Worm (Caenorhabditis elegans) whole organism, L2 larva: Measurements from ENCODE around the gene acds-10.
A peak's percentile ranks its signal among the peaks of the same experiment; 100 is the strongest.
"Not testable (repeated sequence)": the region's sequence is repeated elsewhere in the genome, so short reads cannot be mapped to it uniquely, and the experiment has no call there.

Source experiments
- C34F6.9 ChIP-seq: fragments of 150-350 bp; optimal IDR thresholded peaks from 2 replicates; lab custom pipeline; 2014; ENCODE audit warnings: missing biosample characterization, missing genetic modification characterization
- F13H6.1 ChIP-seq: sonication (generic microtip); optimal IDR thresholded peaks from 2 replicates; lab custom pipeline; 2016; ENCODE audit warnings: missing genetic modification characterization, missing compliant biosample characterization
- R02D3.7 ChIP-seq: fragments of 150-350 bp; optimal IDR thresholded peaks from 2 replicates; lab custom pipeline; 2014; ENCODE audit warnings: missing biosample characterization, missing genetic modification characterization
- Y55F3AM.14 ChIP-seq: fragments of 200-800 bp; sonication (Bioruptor generic); optimal IDR thresholded peaks from 2 replicates; lab custom pipeline; 2018; ENCODE audit warnings: mild to moderate bottlenecking, missing genetic modification characterization, missing compliant biosample characterization
- ZK546.5 ChIP-seq: sonication (generic microtip); optimal IDR thresholded peaks from 2 replicates; lab custom pipeline; 2017; ENCODE audit warnings: missing biosample characterization, missing genetic modification characterization
- alr-1 ChIP-seq: fragments of 150-350 bp; optimal IDR thresholded peaks from 2 replicates; lab custom pipeline; 2014; ENCODE audit warnings: missing biosample characterization, missing genetic modification characterization
- aly-2 ChIP-seq: fragments of 150-350 bp; optimal IDR thresholded peaks from 2 replicates; lab custom pipeline; 2014; ENCODE audit warnings: missing biosample characterization, missing genetic modification characterization
- ama-1 ChIP-seq: fragments of 150-350 bp; optimal IDR thresholded peaks from 2 replicates; lab custom pipeline; 2018; ENCODE audit warnings: inconsistent platforms
- blmp-1 ChIP-seq: sonication (generic microtip); optimal IDR thresholded peaks from 2 replicates; lab custom pipeline; 2017; ENCODE audit warnings: missing genetic modification characterization, mild to moderate bottlenecking, missing compliant biosample characterization, antibody characterized with exemption, moderate library complexity; ENCODE audit not compliant: insufficient read depth
- ceh-16 ChIP-seq: fragments of 150-350 bp; optimal IDR thresholded peaks from 2 replicates; lab custom pipeline; 2014; ENCODE audit warnings: missing biosample characterization, missing genetic modification characterization
- ceh-82 ChIP-seq: fragments of 150-350 bp; optimal IDR thresholded peaks from 2 replicates; lab custom pipeline; 2014; ENCODE audit warnings: missing biosample characterization, missing genetic modification characterization
- crh-2 ChIP-seq: sonication (generic microtip); optimal IDR thresholded peaks from 2 replicates; lab custom pipeline; 2017; ENCODE audit warnings: missing biosample characterization, missing genetic modification characterization
- dmd-4 ChIP-seq: sonication (generic microtip); optimal IDR thresholded peaks from 2 replicates; lab custom pipeline; 2017; ENCODE audit warnings: missing biosample characterization, missing genetic modification characterization
- egl-27 ChIP-seq: sonication (generic microtip); optimal IDR thresholded peaks from 3 replicates; lab custom pipeline; 2017; ENCODE audit warnings: missing biosample characterization, missing genetic modification reagents, missing genetic modification characterization
- elt-1 ChIP-seq: fragments of 150-350 bp; optimal IDR thresholded peaks from 2 replicates; lab custom pipeline; 2014; ENCODE audit warnings: missing biosample characterization, missing genetic modification characterization
- gmeb-1 ChIP-seq: fragments of 150-350 bp; optimal IDR thresholded peaks from 2 replicates; lab custom pipeline; 2014; ENCODE audit warnings: missing biosample characterization, missing genetic modification characterization
- lin-11 ChIP-seq: fragments of 150-350 bp; sonication (generic microtip); optimal IDR thresholded peaks from 2 replicates; lab custom pipeline; 2014; ENCODE audit warnings: missing biosample characterization, missing genetic modification characterization, inconsistent platforms, mixed read lengths
- lin-13 ChIP-seq: fragments of 150-350 bp; optimal IDR thresholded peaks from 2 replicates; lab custom pipeline; 2014; ENCODE audit warnings: missing biosample characterization, missing genetic modification reagents, missing genetic modification characterization
- lin-39 ChIP-seq: fragments of 150-350 bp; optimal IDR thresholded peaks from 2 replicates; lab custom pipeline; 2014; ENCODE audit warnings: missing biosample characterization, missing genetic modification reagents, missing genetic modification characterization
- mab-5 ChIP-seq: fragments of 150-350 bp; optimal IDR thresholded peaks from 2 replicates; lab custom pipeline; 2014; ENCODE audit warnings: missing biosample characterization, missing genetic modification characterization
- mbf-1 ChIP-seq: sonication (generic microtip); optimal IDR thresholded peaks from 2 replicates; lab custom pipeline; 2017; ENCODE audit warnings: missing biosample characterization, missing genetic modification characterization
- nhr-10 ChIP-seq: sonication (generic microtip); optimal IDR thresholded peaks from 2 replicates; lab custom pipeline; 2017; ENCODE audit warnings: missing biosample characterization, missing genetic modification characterization
- nhr-11 ChIP-seq: fragments of 150-350 bp; optimal IDR thresholded peaks from 2 replicates; lab custom pipeline; 2014; ENCODE audit warnings: missing biosample characterization, missing genetic modification characterization
- nhr-12 ChIP-seq: fragments of 150-350 bp; optimal IDR thresholded peaks from 2 replicates; lab custom pipeline; 2014; ENCODE audit warnings: missing biosample characterization, missing genetic modification characterization
- nhr-129 ChIP-seq: fragments of 150-350 bp; optimal IDR thresholded peaks from 2 replicates; lab custom pipeline; 2014; ENCODE audit warnings: missing biosample characterization, missing genetic modification characterization
- nhr-21 ChIP-seq: fragments of 150-350 bp; optimal IDR thresholded peaks from 2 replicates; lab custom pipeline; 2014; ENCODE audit warnings: missing biosample characterization, missing genetic modification characterization
- nhr-23 ChIP-seq: fragments of 150-350 bp; optimal IDR thresholded peaks from 2 replicates; lab custom pipeline; 2014; ENCODE audit warnings: missing biosample characterization, missing genetic modification reagents, missing genetic modification characterization
- nhr-237 ChIP-seq: fragments of 150-350 bp; optimal IDR thresholded peaks from 2 replicates; lab custom pipeline; 2014; ENCODE audit warnings: missing biosample characterization, missing genetic modification characterization
- nhr-6 ChIP-seq: fragments of 150-350 bp; optimal IDR thresholded peaks from 2 replicates; lab custom pipeline; 2014; ENCODE audit warnings: missing biosample characterization, missing genetic modification characterization
- nhr-77 ChIP-seq: fragments of 150-350 bp; optimal IDR thresholded peaks from 2 replicates; lab custom pipeline; 2014; ENCODE audit warnings: missing biosample characterization, missing genetic modification characterization
- peb-1 ChIP-seq: fragments of 150-350 bp; optimal IDR thresholded peaks from 2 replicates; lab custom pipeline; 2014; ENCODE audit warnings: missing biosample characterization, missing genetic modification characterization
- sem-4 ChIP-seq: fragments of 150-350 bp; optimal IDR thresholded peaks from 2 replicates; lab custom pipeline; 2014; ENCODE audit warnings: missing biosample characterization, missing genetic modification reagents, missing genetic modification characterization
- sma-3 ChIP-seq: sonication (generic microtip); optimal IDR thresholded peaks from 2 replicates; lab custom pipeline; 2016; ENCODE audit warnings: missing genetic modification reagents, missing genetic modification characterization, missing compliant biosample characterization
- sma-9 ChIP-seq, 2 experiments: fragments of 150-350 bp in 1 of 2; sonication (generic microtip) in 1 of 2; optimal IDR thresholded peaks; 2 replicates each; lab custom pipeline; 2014 to 2016; ENCODE audit warnings: missing genetic modification characterization in 2 of 2, mild to moderate bottlenecking in 1 of 2, missing biosample characterization in 1 of 2, missing compliant biosample characterization in 1 of 2, missing genetic modification reagents in 1 of 2, moderate library complexity in 1 of 2
- snpc-4 ChIP-seq: fragments of 150-350 bp; optimal IDR thresholded peaks from 2 replicates; lab custom pipeline; 2014; ENCODE audit warnings: missing biosample characterization, missing genetic modification characterization
- unc-39 ChIP-seq: fragments of 150-350 bp; optimal IDR thresholded peaks from 2 replicates; lab custom pipeline; 2014; ENCODE audit warnings: missing biosample characterization, missing genetic modification characterization
- unc-55 ChIP-seq: fragments of 150-350 bp; sonication (generic microtip); optimal IDR thresholded peaks from 3 replicates; lab custom pipeline; 2014; ENCODE audit warnings: missing biosample characterization, missing genetic modification reagents, missing genetic modification characterization
- unc-62 ChIP-seq: fragments of 150-350 bp; optimal IDR thresholded peaks from 2 replicates; lab custom pipeline; 2014; ENCODE audit warnings: missing biosample characterization, missing genetic modification reagents, missing genetic modification characterization
- zag-1 ChIP-seq: fragments of 150-350 bp; optimal IDR thresholded peaks from 2 replicates; lab custom pipeline; 2014; ENCODE audit warnings: missing biosample characterization, missing genetic modification characterization
- ztf-1 ChIP-seq: fragments of 200-800 bp; sonication (Bioruptor generic); conservative IDR thresholded peaks from 2 replicates; pipeline ENCODE4 v1.3.6; 2022; ENCODE audit warnings: missing genetic modification characterization, missing compliant biosample characterization
- ztf-11 ChIP-seq: sonication (generic microtip); optimal IDR thresholded peaks from 2 replicates; lab custom pipeline; 2017; ENCODE audit warnings: missing biosample characterization, missing genetic modification characterization
- ztf-4 ChIP-seq: fragments of 150-350 bp; optimal IDR thresholded peaks from 2 replicates; lab custom pipeline; 2014; ENCODE audit warnings: missing biosample characterization, missing genetic modification characterization

Gene acds-10

DNA sequence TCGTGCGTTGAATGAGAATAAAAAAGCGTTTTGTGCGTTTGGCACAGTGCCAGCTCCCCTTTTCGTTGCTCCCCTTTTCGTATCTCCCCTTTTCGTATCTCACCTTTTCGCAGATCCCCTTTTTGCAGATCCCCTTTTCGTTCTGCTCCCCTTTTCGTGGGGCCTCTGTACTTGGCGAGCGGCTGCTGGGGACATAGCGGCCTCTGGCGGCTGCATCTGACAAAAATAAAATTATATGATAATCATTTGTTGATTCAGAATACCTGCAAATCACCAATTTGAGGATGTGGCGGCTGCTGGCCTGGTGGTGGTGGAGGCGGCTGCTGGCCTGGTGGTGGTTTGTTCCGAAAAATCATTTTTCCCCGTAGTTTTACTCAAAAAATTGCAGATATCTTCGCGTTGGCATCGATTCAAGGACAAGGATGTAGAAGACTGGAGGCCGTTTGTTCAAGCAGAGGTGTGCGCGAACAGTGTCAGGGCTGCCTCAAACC, 7.6 kb downstream of the acds-10 start, which contains the start of gene K09H11.11:
Gene K09H11.11, minus strand, starts transcription at position 51 of the 491 bp plus-strand sequence.
- TF ChIP-seq nhr-6 (tag; lab: Kevin White, UChicago); crh-2 (tag; lab: Kevin White, UChicago); lin-13: not testable (repeated sequence)
- TF ChIP-seq, all 48 proteins: peak for 0; not testable (repeated sequence) for 48

DNA sequence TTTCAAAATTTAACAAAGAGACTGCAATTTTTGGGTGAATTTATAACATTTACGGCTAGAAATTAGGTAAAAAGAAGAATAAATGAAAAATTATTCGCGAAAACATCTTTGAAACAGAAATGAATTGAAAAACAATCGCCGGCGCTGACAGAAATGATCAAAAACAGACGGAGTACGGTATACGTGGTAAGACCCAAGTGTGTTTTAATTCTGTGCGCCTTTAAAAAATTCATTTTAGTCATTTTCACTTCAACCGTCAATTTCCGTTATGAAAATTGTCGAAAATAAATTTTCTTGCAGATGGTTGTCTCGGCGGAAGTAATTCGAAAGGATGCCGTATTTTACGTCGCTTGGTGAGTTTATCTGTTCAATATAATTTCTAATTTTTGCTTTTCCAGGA, 8.6 kb downstream of the acds-10 start, which contains the start of gene C53A3.3:
Gene C53A3.3, plus strand, starts transcription at position 301 of the 400 bp plus-strand sequence.
- no peak for TF ChIP-seq nhr-6 (tag; lab: Kevin White, UChicago)
- TF ChIP-seq ama-1 (lab: Kevin White, UChicago): no peak
- no peak for TF ChIP-seq nhr-23
- TF ChIP-seq nhr-21 (tag; lab: Kevin White, UChicago): no peak
- no peak for TF ChIP-seq nhr-10
- no peak for TF ChIP-seq nhr-12 (tag; lab: Kevin White, UChicago)
- no peak for TF ChIP-seq sma-3 (GFP tag; lab: Kevin White, UChicago)
- TF ChIP-seq elt-1: no peak
- TF ChIP-seq snpc-4: no peak
- TF ChIP-seq mab-5 (tag; lab: Kevin White, UChicago): no peak
- no peak for TF ChIP-seq dmd-4 (tag; lab: Kevin White, UChicago)
- no peak for TF ChIP-seq R02D3.7 (tag; lab: Kevin White, UChicago)
- TF ChIP-seq lin-13: no peak
- TF ChIP-seq gmeb-1 (tag; lab: Kevin White, UChicago): no peak
- TF ChIP-seq peb-1 (tag; lab: Kevin White, UChicago): no peak

DNA sequence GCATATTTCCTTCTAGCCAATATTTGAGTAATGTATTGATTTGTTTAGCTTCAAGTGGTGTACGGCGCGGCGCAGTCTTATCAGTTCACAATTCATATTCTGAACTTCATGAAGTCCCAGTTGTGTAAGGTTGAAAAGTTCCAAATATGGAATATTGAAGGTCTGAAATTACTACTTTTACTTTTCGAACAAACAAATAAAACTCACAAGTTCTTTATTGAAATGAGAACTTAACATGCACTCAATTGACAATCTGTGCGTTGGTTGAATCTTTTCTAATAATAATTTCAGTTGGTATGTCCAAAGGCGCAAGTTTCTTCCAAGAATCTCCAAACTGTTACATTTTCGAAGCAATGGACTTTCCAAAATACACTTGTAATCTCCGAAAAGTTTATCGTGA, 11.2 kb downstream of the acds-10 start, which contains the start of gene C53A3.4:
Gene C53A3.4, minus strand, starts transcription at position 101 of the 400 bp plus-strand sequence.
- TF ChIP-seq C34F6.9 (tag; lab: Kevin White, UChicago) (no peak), crh-2 (tag; lab: Kevin White, UChicago) (no peak), ztf-4 (no peak), unc-62 (no peak), zag-1 (tag; lab: Kevin White, UChicago) (no peak), aly-2 (tag; lab: Kevin White, UChicago) (no peak), sem-4 (no peak), sma-3 (GFP tag; lab: Kevin White, UChicago) (no peak), elt-1 (no peak), blmp-1 (tag; lab: Kevin White, UChicago) (no peak), nhr-10 (no peak), mbf-1 (tag; lab: Kevin White, UChicago) (no peak), nhr-129 (tag; lab: Kevin White, UChicago) (no peak), nhr-23 (no peak), lin-13 (no peak), unc-39 (tag; lab: Kevin White, UChicago) (no peak), ceh-16 (no peak), lin-11 (tag; lab: Kevin White, UChicago) (no peak), dmd-4 (tag; lab: Kevin White, UChicago) (no peak), lin-39 (tag; lab: Kevin White, UChicago) (no peak)
- TF ChIP-seq, all 48 proteins: peak for 0

DNA sequence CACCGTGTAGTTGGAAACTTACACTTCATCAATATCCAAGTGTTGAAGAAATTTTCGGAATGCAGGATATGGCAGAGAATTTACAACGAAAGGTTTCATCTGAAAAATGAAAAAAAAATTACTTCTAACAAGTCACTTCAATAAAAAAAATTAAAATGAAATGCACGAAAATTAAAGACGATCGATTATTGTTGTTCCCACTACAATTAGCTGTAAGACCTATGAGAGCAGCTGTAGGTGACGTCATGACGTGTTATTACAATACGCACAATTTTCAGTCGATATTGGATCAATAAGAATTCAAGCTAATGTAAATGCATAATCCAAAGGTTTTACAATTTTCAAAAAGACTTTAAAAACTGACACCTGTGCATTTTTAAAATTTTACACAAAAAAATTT, 12.5 kb downstream of the acds-10 start, which contains the start of gene C53A3.1:
Gene C53A3.1, minus strand, starts transcription at position 101 of the 400 bp plus-strand sequence.
- no peak for TF ChIP-seq sma-9 (GFP tag; optimal IDR thresholded peaks at IDR 0.05; lab: Kevin White, UChicago)
- TF ChIP-seq sma-9 (tag; optimal IDR thresholded peaks at IDR 0.05; lab: Kevin White, UChicago): no peak

DNA sequence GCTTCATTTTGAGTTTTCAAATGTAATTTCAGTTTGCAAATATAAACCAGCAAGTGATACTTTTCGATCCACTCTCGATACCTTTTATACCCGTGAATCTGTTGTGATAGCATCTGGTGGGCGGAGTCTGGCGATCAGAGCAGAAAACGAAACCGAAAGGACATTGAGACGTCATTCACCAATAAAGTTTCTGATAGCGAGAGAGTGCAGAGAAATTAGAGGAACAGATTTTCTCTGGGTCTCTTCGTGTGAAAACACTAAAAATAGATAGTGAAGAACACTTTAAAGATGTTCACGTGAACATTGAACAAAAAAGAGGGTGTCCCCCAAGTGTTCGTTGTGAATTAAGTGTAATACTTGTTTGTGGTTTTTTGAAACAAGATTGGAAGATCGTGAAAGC, 16.2 kb downstream of the acds-10 start, which contains the start of gene pgph-3:
Gene pgph-3, minus strand, starts transcription at position 60 of the 400 bp plus-strand sequence.
- TF ChIP-seq ceh-16: no peak
- TF ChIP-seq zag-1 (tag; lab: Kevin White, UChicago): no peak
- peak; percentile 96 for TF ChIP-seq sma-9 (GFP tag; optimal IDR thresholded peaks at IDR 0.05; lab: Kevin White, UChicago)
- TF ChIP-seq sma-9 (tag; optimal IDR thresholded peaks at IDR 0.05; lab: Kevin White, UChicago): no peak
- TF ChIP-seq mbf-1 (tag; lab: Kevin White, UChicago): no peak
- no peak for TF ChIP-seq ceh-82
- TF ChIP-seq lin-39 (tag; lab: Kevin White, UChicago): no peak
- TF ChIP-seq ama-1 (lab: Kevin White, UChicago): no peak
- no peak for TF ChIP-seq unc-62
- TF ChIP-seq alr-1 (tag; lab: Kevin White, UChicago): no peak
- TF ChIP-seq ztf-11 (tag; lab: Kevin White, UChicago): no peak
- no peak for TF ChIP-seq Y55F3AM.14 (GFP tag; lab: Kevin White, UChicago)
- TF ChIP-seq nhr-237 (tag; lab: Kevin White, UChicago): no peak
- no peak for TF ChIP-seq lin-11 (tag; lab: Kevin White, UChicago)
- no peak for TF ChIP-seq ztf-1
- TF ChIP-seq nhr-10: no peak
- TF ChIP-seq nhr-23: no peak
- TF ChIP-seq F13H6.1 (tag; lab: Kevin White, UChicago): peak; percentile 74
- peak; percentile 85 for TF ChIP-seq crh-2 (tag; lab: Kevin White, UChicago)
- no peak for TF ChIP-seq unc-55 (GFP tag; lab: Kevin White, UChicago)
- TF ChIP-seq elt-1: no peak
- no peak for TF ChIP-seq nhr-12 (tag; lab: Kevin White, UChicago)
- TF ChIP-seq nhr-11: no peak
- peak; percentile 85 for TF ChIP-seq blmp-1 (tag; lab: Kevin White, UChicago)
- TF ChIP-seq sma-3 (GFP tag; lab: Kevin White, UChicago): peak; percentile 73
- TF ChIP-seq mab-5 (tag; lab: Kevin White, UChicago): no peak
- no peak for TF ChIP-seq nhr-77
- TF ChIP-seq egl-27: peak; percentile 73
- TF ChIP-seq sem-4: peak; percentile 53
- no peak for TF ChIP-seq ZK546.5
- no peak for TF ChIP-seq ztf-4
